Worm (Caenorhabditis elegans) whole organism, L2 larva: Measurements from ENCODE around the gene C09B9.2.
"Not testable (repeated sequence)": the region's sequence is repeated elsewhere in the genome, so short reads cannot be mapped to it uniquely, and the experiment has no call there.

Experiments
- egl-27 ChIP-seq: sonication (generic microtip); optimal IDR thresholded peaks from 3 replicates; lab custom pipeline; 2017; ENCODE audit warnings: missing biosample characterization, missing genetic modification reagents, missing genetic modification characterization
- elt-1 ChIP-seq: fragments of 150-350 bp; optimal IDR thresholded peaks from 2 replicates; lab custom pipeline; 2014; ENCODE audit warnings: missing biosample characterization, missing genetic modification characterization
- elt-3 ChIP-seq: sonication (generic microtip); optimal IDR thresholded peaks from 2 replicates; lab custom pipeline; 2017; ENCODE audit warnings: missing biosample characterization, missing genetic modification characterization
- lin-39 ChIP-seq: fragments of 150-350 bp; optimal IDR thresholded peaks from 2 replicates; lab custom pipeline; 2014; ENCODE audit warnings: missing biosample characterization, missing genetic modification reagents, missing genetic modification characterization
- mdl-1 ChIP-seq, 2 experiments: fragments of 150-350 bp in 1 of 2; sonication (generic microtip) in 1 of 2; optimal IDR thresholded peaks; 2 replicates each; lab custom pipeline; 2017; ENCODE audit warnings: missing biosample characterization in 2 of 2, missing genetic modification characterization in 2 of 2
- nhr-12 ChIP-seq: fragments of 150-350 bp; optimal IDR thresholded peaks from 2 replicates; lab custom pipeline; 2014; ENCODE audit warnings: missing biosample characterization, missing genetic modification characterization
- nhr-6 ChIP-seq: fragments of 150-350 bp; optimal IDR thresholded peaks from 2 replicates; lab custom pipeline; 2014; ENCODE audit warnings: missing biosample characterization, missing genetic modification characterization
- sem-4 ChIP-seq: fragments of 150-350 bp; optimal IDR thresholded peaks from 2 replicates; lab custom pipeline; 2014; ENCODE audit warnings: missing biosample characterization, missing genetic modification reagents, missing genetic modification characterization
- skn-1 ChIP-seq: sonication (generic microtip); optimal IDR thresholded peaks from 2 replicates; lab custom pipeline; 2017; ENCODE audit warnings: missing biosample characterization, missing genetic modification characterization
- sma-3 ChIP-seq: sonication (generic microtip); optimal IDR thresholded peaks from 2 replicates; lab custom pipeline; 2016; ENCODE audit warnings: missing genetic modification reagents, missing genetic modification characterization, missing compliant biosample characterization
- snpc-4 ChIP-seq: fragments of 150-350 bp; optimal IDR thresholded peaks from 2 replicates; lab custom pipeline; 2014; ENCODE audit warnings: missing biosample characterization, missing genetic modification characterization
- unc-62 ChIP-seq: fragments of 150-350 bp; optimal IDR thresholded peaks from 2 replicates; lab custom pipeline; 2014; ENCODE audit warnings: missing biosample characterization, missing genetic modification reagents, missing genetic modification characterization
- ztf-11 ChIP-seq: sonication (generic microtip); optimal IDR thresholded peaks from 2 replicates; lab custom pipeline; 2017; ENCODE audit warnings: missing biosample characterization, missing genetic modification characterization
- ztf-4 ChIP-seq: fragments of 150-350 bp; optimal IDR thresholded peaks from 2 replicates; lab custom pipeline; 2014; ENCODE audit warnings: missing biosample characterization, missing genetic modification characterization

- not testable (repeated sequence) for TF ChIP-seq unc-62 (GFP tag; lab: Kevin White, UChicago); snpc-4 (tag; lab: Kevin White, UChicago); lin-39 (tag; lab: Kevin White, UChicago); elt-3 (tag; lab: Kevin White, UChicago); ztf-4 (tag; lab: Kevin White, UChicago); elt-1 (tag; lab: Kevin White, UChicago); nhr-6 (tag; lab: Kevin White, UChicago); mdl-1 (tag; optimal IDR thresholded peaks at IDR 0.05; lab: Kevin White, UChicago); skn-1 (tag; lab: Kevin White, UChicago); sma-3 (GFP tag; lab: Kevin White, UChicago); egl-27 (tag; lab: Kevin White, UChicago); sem-4 (tag; lab: Kevin White, UChicago); ztf-11 (tag; lab: Kevin White, UChicago); nhr-12 (tag; lab: Kevin White, UChicago)
Observed at ce11 chrIV:5017075-5017474, 12.0 kb upstream of the C09B9.2 start, which contains the start of gene T28H11.7.
